Fruit fly (Drosophila melanogaster): ENCODE results near the gene CG17593.

Gene CG17593

DNA sequence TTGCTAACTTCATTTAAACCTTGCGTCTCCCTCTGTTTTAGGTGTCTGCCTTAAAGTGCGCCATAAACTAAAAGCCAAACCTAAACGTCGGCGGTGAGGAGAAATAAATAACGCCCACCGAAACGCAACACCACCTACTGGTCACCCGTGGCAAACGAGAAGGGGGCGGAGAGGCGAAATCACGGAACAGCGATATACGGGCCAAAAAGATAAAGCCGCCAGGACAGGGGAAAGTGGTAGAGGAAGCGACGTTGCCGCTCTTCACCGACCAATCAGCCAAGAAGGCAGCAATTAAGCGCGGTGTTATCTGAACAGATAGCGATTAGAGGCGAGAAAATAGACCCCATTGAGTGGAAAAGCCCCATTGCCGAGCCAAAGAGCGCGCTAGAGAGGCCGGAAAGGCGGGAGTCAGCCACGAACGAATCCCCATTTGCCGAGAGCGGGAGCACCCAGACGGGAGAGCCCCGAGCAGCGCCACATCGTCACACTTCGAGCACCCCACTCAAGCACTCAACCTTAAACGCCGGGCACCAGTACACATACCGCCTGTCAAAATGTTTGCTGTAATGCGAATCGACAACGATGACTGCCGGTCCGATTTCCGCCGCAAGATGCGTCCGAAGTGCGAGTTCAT lies 30.5 kb downstream of the CG17593 start:
- no peak for TF ChIP-seq HLH106 (tag; optimal IDR thresholded peaks at IDR 0.05)
- no peak for TF ChIP-seq dsf (GFP tag; optimal IDR thresholded peaks at IDR 0.05; ENCODE audit: borderline replicate concordance)
- TF ChIP-seq CrebA (GFP tag; optimal IDR thresholded peaks at IDR 0.05; ENCODE audit: borderline replicate concordance), result no peak
- no peak for TF ChIP-seq fru (GFP tag; optimal IDR thresholded peaks at IDR 0.05)
- TF ChIP-seq Hr78 (GFP tag; optimal IDR thresholded peaks at IDR 0.05), result no peak
- TF ChIP-seq Rel (GFP tag; optimal IDR thresholded peaks at IDR 0.05), result no peak
- TF ChIP-seq Rel (tag; optimal IDR thresholded peaks at IDR 0.05), result no peak
- TF ChIP-seq ey (GFP tag; optimal IDR thresholded peaks at IDR 0.05), result no peak
- TF ChIP-seq br (GFP tag; optimal IDR thresholded peaks at IDR 0.05), result peak; percentile 15
- TF ChIP-seq Hr83 (GFP tag; optimal IDR thresholded peaks at IDR 0.05; ENCODE audit: poor library complexity, severe bottlenecking), result no peak
- TF ChIP-seq rgr (GFP tag; optimal IDR thresholded peaks at IDR 0.05), result no peak
- TF ChIP-seq Vsx2 (GFP tag; optimal IDR thresholded peaks at IDR 0.05; ENCODE audit: partially characterized antibody), result peak; percentile 51
- peak; percentile 8 for TF ChIP-seq h (GFP tag; optimal IDR thresholded peaks at IDR 0.05)
- no peak for TF ChIP-seq Abd-B (GFP tag; optimal IDR thresholded peaks at IDR 0.05)
- TF ChIP-seq Sp1 (GFP tag; optimal IDR thresholded peaks at IDR 0.05), result no peak
- TF ChIP-seq tai (GFP tag; optimal IDR thresholded peaks at IDR 0.05), result no peak
- TF ChIP-seq foxo (GFP tag; optimal IDR thresholded peaks at IDR 0.05), result no peak
- TF ChIP-seq usp (GFP tag; optimal IDR thresholded peaks at IDR 0.05), result no peak
- no peak for TF ChIP-seq psq (GFP tag; optimal IDR thresholded peaks at IDR 0.05)
- TF ChIP-seq brk (GFP tag; optimal IDR thresholded peaks at IDR 0.05), result no peak
- TF ChIP-seq dl (GFP tag; optimal IDR thresholded peaks at IDR 0.05; ENCODE audit: insufficient read depth in 1 of 2, partially characterized antibody in 2 of 2), result peak; percentile 77 to 81
- TF ChIP-seq lola (GFP tag; optimal IDR thresholded peaks at IDR 0.05), result no peak
- TF ChIP-seq N (GFP tag; optimal IDR thresholded peaks at IDR 0.05), result no peak
- TF ChIP-seq Dfd (GFP tag; optimal IDR thresholded peaks at IDR 0.05), result no peak
- no peak for TF ChIP-seq GATAd (GFP tag; optimal IDR thresholded peaks at IDR 0.05)
- TF ChIP-seq dmrt93B (GFP tag; optimal IDR thresholded peaks at IDR 0.05), result no peak
- no peak for TF ChIP-seq Hnf4 (GFP tag; optimal IDR thresholded peaks at IDR 0.05)
- peak; percentile 81 for TF ChIP-seq Dif (GFP tag; optimal IDR thresholded peaks at IDR 0.05; ENCODE audit: partially characterized antibody)
- no peak for TF ChIP-seq OdsH (GFP tag; optimal IDR thresholded peaks at IDR 0.05)
- no peak for TF ChIP-seq Mio (GFP tag; optimal IDR thresholded peaks at IDR 0.05)
- no peak for TF ChIP-seq Myc (optimal IDR thresholded peaks at IDR 0.05)
- TF ChIP-seq CG32264 (GFP tag; optimal IDR thresholded peaks at IDR 0.05), result no peak

DNA sequence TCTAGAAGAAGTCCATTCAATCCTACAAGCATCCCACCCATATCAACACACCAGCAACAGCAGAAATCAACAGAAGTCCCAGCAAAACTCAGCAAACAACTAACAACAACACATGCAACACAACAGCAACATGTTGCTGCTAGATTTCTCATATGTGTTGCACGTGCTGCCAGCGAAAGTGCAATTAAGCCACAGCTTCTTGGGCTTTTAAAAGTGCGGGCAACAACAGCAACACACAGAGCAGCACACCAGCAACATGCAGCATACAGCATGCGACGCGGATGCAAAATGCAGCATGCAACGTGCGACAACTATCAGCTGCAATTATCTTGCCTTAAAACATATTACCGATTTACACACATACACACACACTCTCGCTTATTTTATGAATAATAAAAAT lies 32.8 kb downstream of the CG17593 start:
- no peak for TF ChIP-seq dsf (GFP tag; optimal IDR thresholded peaks at IDR 0.05; ENCODE audit: borderline replicate concordance)
- TF ChIP-seq ey (GFP tag; optimal IDR thresholded peaks at IDR 0.05), result no peak
- no peak for TF ChIP-seq h (GFP tag; optimal IDR thresholded peaks at IDR 0.05)
- no peak for TF ChIP-seq sv (GFP tag; optimal IDR thresholded peaks at IDR 0.05)
- TF ChIP-seq OdsH (GFP tag; optimal IDR thresholded peaks at IDR 0.05), result no peak
- no peak for TF ChIP-seq Vsx2 (GFP tag; optimal IDR thresholded peaks at IDR 0.05; ENCODE audit: partially characterized antibody)
- no peak for TF ChIP-seq brk (GFP tag; optimal IDR thresholded peaks at IDR 0.05)
- no peak for TF ChIP-seq Dfd (GFP tag; optimal IDR thresholded peaks at IDR 0.05)
- no peak for TF ChIP-seq lola (GFP tag; optimal IDR thresholded peaks at IDR 0.05)
- no peak for TF ChIP-seq sage (GFP tag; optimal IDR thresholded peaks at IDR 0.05)
- TF ChIP-seq Hr78 (GFP tag; optimal IDR thresholded peaks at IDR 0.05), result no peak
- no peak for TF ChIP-seq CG32264 (GFP tag; optimal IDR thresholded peaks at IDR 0.05)
- TF ChIP-seq psq (GFP tag; optimal IDR thresholded peaks at IDR 0.05), result no peak
- no peak for TF ChIP-seq Abd-B (GFP tag; optimal IDR thresholded peaks at IDR 0.05)
- TF ChIP-seq Sp1 (GFP tag; optimal IDR thresholded peaks at IDR 0.05), result no peak
- TF ChIP-seq Mio (GFP tag; optimal IDR thresholded peaks at IDR 0.05), result no peak
- no peak for TF ChIP-seq Jra (GFP tag; optimal IDR thresholded peaks at IDR 0.05)
- no peak for TF ChIP-seq Rel (GFP tag; optimal IDR thresholded peaks at IDR 0.05)
- TF ChIP-seq Rel (tag; optimal IDR thresholded peaks at IDR 0.05), result no peak
- no peak for TF ChIP-seq br (GFP tag; optimal IDR thresholded peaks at IDR 0.05)
- no peak for TF ChIP-seq jim (GFP tag; optimal IDR thresholded peaks at IDR 0.05)

DNA sequence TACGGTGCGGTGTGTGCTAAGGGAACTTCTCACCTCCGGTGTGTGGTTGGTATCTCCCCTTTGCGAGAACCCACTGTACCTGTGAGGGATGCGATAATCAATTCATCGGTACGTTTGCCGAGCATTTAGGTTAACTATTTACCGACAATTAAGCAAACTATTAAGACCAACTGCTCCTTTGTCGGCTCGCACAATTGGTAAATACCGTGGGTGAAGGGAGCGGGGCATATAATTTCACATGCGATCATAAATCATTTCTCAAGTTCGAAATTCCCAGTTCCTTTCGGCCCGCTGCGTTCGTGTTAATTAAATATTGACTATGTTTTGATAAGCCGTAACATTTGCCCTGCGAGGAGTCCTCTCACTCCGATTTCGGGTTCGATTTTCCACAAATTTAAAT lies 34.2 kb downstream of the CG17593 start:
- TF ChIP-seq rgr (GFP tag; optimal IDR thresholded peaks at IDR 0.05), result no peak
- no peak for TF ChIP-seq Myc (optimal IDR thresholded peaks at IDR 0.05)
- TF ChIP-seq pan (optimal IDR thresholded peaks at IDR 0.05), result no peak
- TF ChIP-seq Vsx2 (GFP tag; optimal IDR thresholded peaks at IDR 0.05; ENCODE audit: partially characterized antibody), result no peak
- no peak for TF ChIP-seq HLH106 (tag; optimal IDR thresholded peaks at IDR 0.05)
- no peak for TF ChIP-seq br (GFP tag; optimal IDR thresholded peaks at IDR 0.05)
- no peak for TF ChIP-seq sv (GFP tag; optimal IDR thresholded peaks at IDR 0.05)
- TF ChIP-seq Dfd (GFP tag; optimal IDR thresholded peaks at IDR 0.05), result no peak
